Fruit fly (Drosophila melanogaster) whole organism, embryonic: Measurements from ENCODE around the gene Col4a1.

Experiments
- Awh ChIP-seq: fragments of 200-800 bp; sonication (Bioruptor generic); IDR thresholded peaks from 2 replicates; pipeline ENCODE4, ENCODE4 v1.3.6; 2022; ENCODE audit warnings: missing biosample characterization, missing genetic modification characterization
- CG11247 ChIP-seq: fragments of 200-800 bp; sonication (Bioruptor generic); IDR thresholded peaks from 2 replicates; pipeline ENCODE4 v1.3.6; 2022; ENCODE audit warnings: missing biosample characterization, missing genetic modification characterization
- CG1529 ChIP-seq: fragments of 200-800 bp; sonication (Bioruptor generic); optimal IDR thresholded peaks from 3 replicates; lab custom pipeline; 2018; ENCODE audit warnings: missing biosample characterization, missing genetic modification characterization
- CG15479 ChIP-seq: fragments of 200-800 bp; sonication (Bioruptor generic); optimal IDR thresholded peaks from 3 replicates; lab custom pipeline; 2019; ENCODE audit warnings: missing biosample characterization, mild to moderate bottlenecking, missing genetic modification characterization, moderate library complexity
- CG15601 ChIP-seq: fragments of 200-800 bp; sonication (Bioruptor generic); optimal IDR thresholded peaks from 3 replicates; lab custom pipeline; 2019; ENCODE audit warnings: missing biosample characterization, mild to moderate bottlenecking, missing genetic modification characterization, moderate library complexity
- CG15696 ChIP-seq: fragments of 200-800 bp; sonication (Bioruptor generic); optimal IDR thresholded peaks from 2 replicates; lab custom pipeline; 2019; ENCODE audit warnings: missing biosample characterization, mild to moderate bottlenecking, missing genetic modification characterization, moderate library complexity
- CG17385 ChIP-seq: fragments of 200-800 bp; sonication (Bioruptor generic); optimal IDR thresholded peaks from 3 replicates; lab custom pipeline; 2018; ENCODE audit warnings: missing biosample characterization, mild to moderate bottlenecking, missing genetic modification characterization
- CG32767 ChIP-seq: fragments of 200-800 bp; sonication (Bioruptor generic); IDR thresholded peaks from 2 replicates; pipeline ENCODE4 v1.3.6; 2022; ENCODE audit warnings: missing biosample characterization, missing genetic modification characterization
- CG5180 ChIP-seq: fragments of 200-800 bp; sonication (Bioruptor generic); optimal IDR thresholded peaks from 3 replicates; lab custom pipeline; 2017; ENCODE audit warnings: missing biosample characterization, missing genetic modification characterization, mild to moderate bottlenecking, moderate library complexity, missing genetic modification reagents
- CG7786 ChIP-seq: fragments of 200-800 bp; sonication (Bioruptor generic); optimal IDR thresholded peaks from 2 replicates; lab custom pipeline; 2016; ENCODE audit warnings: missing biosample characterization, missing genetic modification characterization
- CG7987 ChIP-seq: fragments of 200-800 bp; sonication (Bioruptor generic); optimal IDR thresholded peaks from 2 replicates; lab custom pipeline; 2018; ENCODE audit warnings: missing biosample characterization, mild to moderate bottlenecking, missing genetic modification characterization, moderate library complexity
- CG9215 ChIP-seq: fragments of 200-800 bp; sonication (Bioruptor generic); IDR thresholded peaks from 2 replicates; pipeline ENCODE4 v1.3.6; 2022; ENCODE audit warnings: missing biosample characterization, missing genetic modification characterization
- CG9797 ChIP-seq: fragments of 200-800 bp; sonication (Bioruptor generic); optimal IDR thresholded peaks from 3 replicates; lab custom pipeline; 2018; ENCODE audit warnings: missing biosample characterization, mild to moderate bottlenecking, missing genetic modification characterization
- Chrac-16 ChIP-seq: fragments of 200-800 bp; sonication (Bioruptor generic); optimal IDR thresholded peaks from 3 replicates; lab custom pipeline; 2016; ENCODE audit warnings: missing biosample characterization, missing genetic modification characterization
- Drgx ChIP-seq: fragments of 200-800 bp; sonication (Bioruptor generic); IDR thresholded peaks from 2 replicates; pipeline ENCODE4 v1.3.6; 2022; ENCODE audit warnings: missing biosample characterization, missing genetic modification characterization
- ERR ChIP-seq: fragments of 200-800 bp; sonication (Bioruptor generic); optimal IDR thresholded peaks from 2 replicates; lab custom pipeline; 2016; ENCODE audit warnings: missing biosample characterization, missing genetic modification characterization
- Fer1 ChIP-seq: fragments of 200-800 bp; sonication (Bioruptor generic); optimal IDR thresholded peaks from 2 replicates; lab custom pipeline; 2017; ENCODE audit warnings: missing biosample characterization, mild to moderate bottlenecking, missing genetic modification characterization
- Gug ChIP-seq: fragments of 200-800 bp; sonication (Bioruptor generic); IDR thresholded peaks from 4 replicates; pipeline ENCODE4 v1.3.6; 2022; ENCODE audit warnings: missing biosample characterization, missing genetic modification characterization
- Kr ChIP-seq: fragments of 200-800 bp; sonication (Bioruptor generic); optimal IDR thresholded peaks from 2 replicates; lab custom pipeline; 2017; ENCODE audit warnings: missing biosample characterization, mild to moderate bottlenecking, missing genetic modification characterization
- MBD-R2 ChIP-seq: fragments of 200-800 bp; sonication (Bioruptor generic); IDR thresholded peaks from 2 replicates; pipeline ENCODE4 v1.3.6; 2022; ENCODE audit warnings: missing biosample characterization, missing genetic modification characterization
- MTF-1 ChIP-seq: fragments of 200-800 bp; sonication (Bioruptor generic); optimal IDR thresholded peaks from 2 replicates; lab custom pipeline; 2018; ENCODE audit warnings: missing biosample characterization, mild to moderate bottlenecking, missing genetic modification characterization, borderline replicate concordance
- Oli ChIP-seq: fragments of 200-800 bp; sonication (Bioruptor generic); optimal IDR thresholded peaks from 2 replicates; lab custom pipeline; 2018; ENCODE audit warnings: missing biosample characterization, mild to moderate bottlenecking, missing genetic modification characterization, moderate library complexity
- Rfx ChIP-seq: fragments of 200-800 bp; sonication (Bioruptor generic); IDR thresholded peaks from 2 replicates; pipeline ENCODE4 v1.3.6; 2022; ENCODE audit warnings: missing biosample characterization, missing genetic modification characterization
- Sox100B ChIP-seq: fragments of 200-800 bp; sonication (Bioruptor generic); optimal IDR thresholded peaks from 3 replicates; lab custom pipeline; 2018; ENCODE audit warnings: missing biosample characterization, mild to moderate bottlenecking, missing genetic modification characterization
- Sox102F ChIP-seq: fragments of 200-800 bp; sonication (Bioruptor generic); optimal IDR thresholded peaks from 2 replicates; lab custom pipeline; 2018; ENCODE audit warnings: missing biosample characterization, mild to moderate bottlenecking, missing genetic modification characterization, moderate library complexity
- Tbp ChIP-seq: fragments of >200 bp; optimal IDR thresholded peaks from 2 replicates; lab custom pipeline; 2018; ENCODE audit warnings: missing biosample characterization, missing genetic modification characterization
- Trl ChIP-seq, 3 experiments: fragments of >200 bp in 2 of 3; fragments of 200-800 bp in 1 of 3; sonication (Bioruptor generic) in 1 of 3; optimal IDR thresholded peaks; 2 replicates in 1 of 3; 3 replicates in 2 of 3; lab custom pipeline; 2016 to 2017; ENCODE audit warnings: missing biosample characterization in 1 of 3, missing genetic modification characterization in 1 of 3
- Usf ChIP-seq: fragments of 200-800 bp; sonication (Bioruptor generic); optimal IDR thresholded peaks from 2 replicates; lab custom pipeline; 2017; ENCODE audit warnings: missing genotype, missing biosample characterization, missing genetic modification characterization
- ac ChIP-seq: fragments of 200-800 bp; sonication (Bioruptor generic); optimal IDR thresholded peaks from 3 replicates; lab custom pipeline; 2017; ENCODE audit warnings: missing biosample characterization, mild to moderate bottlenecking, missing genetic modification characterization
- chif ChIP-seq, 2 experiments: fragments of 200-800 bp; sonication (Bioruptor generic); optimal IDR thresholded peaks; 3 replicates each; lab custom pipeline; 2016; ENCODE audit warnings: missing biosample characterization in 2 of 2, missing genetic modification characterization in 2 of 2
- corto ChIP-seq: fragments of 200-800 bp; sonication (Bioruptor generic); optimal IDR thresholded peaks from 2 replicates; lab custom pipeline; 2016; ENCODE audit warnings: missing biosample characterization, mild to moderate bottlenecking, missing genetic modification characterization, moderate library complexity
- crol ChIP-seq: fragments of 200-800 bp; sonication (Bioruptor generic); IDR thresholded peaks from 2 replicates; pipeline ENCODE4 v1.3.6; 2022; ENCODE audit warnings: missing biosample characterization, missing genetic modification characterization
- dm ChIP-seq: fragments of 200-800 bp; sonication (Bioruptor generic); optimal IDR thresholded peaks from 3 replicates; lab custom pipeline; 2016; ENCODE audit warnings: missing biosample characterization, missing genetic modification characterization
- dmrt11E ChIP-seq: fragments of 200-800 bp; sonication (Bioruptor generic); optimal IDR thresholded peaks from 3 replicates; lab custom pipeline; 2018; ENCODE audit warnings: missing biosample characterization, mild to moderate bottlenecking, missing genetic modification characterization, moderate library complexity
- fd64A ChIP-seq: fragments of 200-800 bp; sonication (Bioruptor generic); optimal IDR thresholded peaks from 3 replicates; lab custom pipeline; 2018; ENCODE audit warnings: missing biosample characterization, mild to moderate bottlenecking, missing genetic modification characterization
- gsb ChIP-seq: fragments of 200-800 bp; sonication (Bioruptor generic); IDR thresholded peaks from 2 replicates; pipeline ENCODE4 v1.3.6; 2022; ENCODE audit warnings: missing biosample characterization, missing genetic modification characterization
- jumu ChIP-seq: fragments of 200-800 bp; sonication (Bioruptor generic); optimal IDR thresholded peaks from 3 replicates; lab custom pipeline; 2016; ENCODE audit warnings: missing biosample characterization, missing genetic modification characterization
- kah ChIP-seq: fragments of 200-800 bp; sonication (Bioruptor generic); optimal IDR thresholded peaks from 2 replicates; lab custom pipeline; 2018; ENCODE audit warnings: missing biosample characterization, mild to moderate bottlenecking, missing genetic modification characterization
- kay ChIP-seq: fragments of 200-800 bp; sonication (Bioruptor generic); optimal IDR thresholded peaks from 2 replicates; lab custom pipeline; 2016; ENCODE audit warnings: missing biosample characterization, missing genetic modification characterization
- otp ChIP-seq: fragments of 200-800 bp; sonication (Bioruptor generic); IDR thresholded peaks from 3 replicates; pipeline ENCODE4, ENCODE4 v1.3.6; 2022; ENCODE audit warnings: missing biosample characterization, missing genetic modification characterization
- ranshi ChIP-seq: fragments of 200-800 bp; sonication (Bioruptor generic); IDR thresholded peaks from 2 replicates; pipeline ENCODE4 v1.3.6; 2022; ENCODE audit warnings: missing biosample characterization, missing genetic modification characterization
- row ChIP-seq: fragments of 200-800 bp; sonication (Bioruptor generic); IDR thresholded peaks from 3 replicates; pipeline ENCODE4 v1.3.6; 2022; ENCODE audit warnings: missing biosample characterization, missing genetic modification characterization
- sug ChIP-seq: fragments of 200-800 bp; optimal IDR thresholded peaks from 2 replicates; lab custom pipeline; 2019; ENCODE audit warnings: missing biosample characterization, mild to moderate bottlenecking, missing genetic modification characterization, moderate library complexity
- tgo ChIP-seq: fragments of 200-800 bp; sonication (Bioruptor generic); IDR thresholded peaks from 3 replicates; pipeline ENCODE4 v1.3.6; 2022; ENCODE audit warnings: missing biosample characterization, missing genetic modification characterization
- tio ChIP-seq: fragments of 200-800 bp; sonication (Bioruptor generic); optimal IDR thresholded peaks from 2 replicates; lab custom pipeline; 2017; ENCODE audit warnings: missing biosample characterization, missing genetic modification characterization, inconsistent platforms
- tna ChIP-seq: fragments of 200-800 bp; sonication (Bioruptor generic); IDR thresholded peaks from 2 replicates; pipeline ENCODE4 v1.3.6; 2022; ENCODE audit warnings: missing biosample characterization, missing genetic modification characterization; ENCODE audit not compliant: partially characterized antibody
- toy ChIP-seq: fragments of 200-800 bp; sonication (Bioruptor generic); IDR thresholded peaks from 2 replicates; pipeline ENCODE4 v1.3.6; 2022; ENCODE audit warnings: missing biosample characterization, missing genetic modification characterization
- trh ChIP-seq: fragments of 200-800 bp; sonication (Bioruptor generic); optimal IDR thresholded peaks from 2 replicates; lab custom pipeline; 2016; ENCODE audit warnings: missing biosample characterization, missing genetic modification characterization
- yki ChIP-seq: fragments of >200 bp; optimal IDR thresholded peaks from 3 replicates; lab custom pipeline; 2018
- zfh2 ChIP-seq: fragments of 200-800 bp; sonication (Bioruptor generic); optimal IDR thresholded peaks from 2 replicates; lab custom pipeline; 2016; ENCODE audit warnings: missing biosample characterization, missing genetic modification characterization

The Col4a1 gene

DNA sequence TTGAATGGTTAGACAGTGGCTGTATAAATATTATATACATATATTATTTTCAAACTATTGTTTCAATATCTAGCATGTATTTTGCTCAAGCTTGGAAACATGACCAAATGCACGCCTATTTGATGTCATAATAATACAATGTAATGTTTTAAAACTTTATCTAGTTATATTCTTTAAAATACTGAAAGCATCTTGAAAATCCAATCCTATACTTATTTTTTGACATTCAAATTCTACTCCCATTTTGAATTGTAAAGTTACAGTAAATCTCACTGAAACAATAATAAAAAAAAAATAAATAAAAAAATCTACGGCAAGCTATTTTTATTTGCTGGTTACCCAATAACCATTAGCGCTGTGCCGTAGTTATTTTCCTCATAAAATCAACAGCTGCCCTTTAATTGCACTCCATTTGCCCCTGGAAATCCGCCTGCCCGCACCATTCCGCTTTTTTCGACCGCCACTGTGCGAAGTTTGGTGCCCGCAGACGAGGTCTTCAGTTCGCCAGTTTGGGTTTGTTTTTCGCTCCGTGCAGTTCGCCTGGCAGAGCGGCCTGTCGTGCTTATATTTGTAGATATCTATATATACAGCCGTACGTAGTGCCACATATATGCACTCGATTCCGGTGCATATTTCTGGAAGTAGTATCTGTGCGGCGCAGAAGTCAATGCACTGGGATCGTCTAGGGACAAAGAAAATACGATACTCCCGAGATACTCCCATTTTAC is 15.6 kb downstream of the Col4a1 start (continued):
- no peak for TF ChIP-seq ERR (GFP tag; lab: Kevin White, UChicago)
- peak; percentile 15 for TF ChIP-seq zfh2 (GFP tag; lab: Kevin White, UChicago)
- TF ChIP-seq Sox100B (GFP tag; lab: Kevin White, UChicago): peak; percentile 78
- peak; percentile 71 for TF ChIP-seq row (GFP tag; lab: Robert Waterston, UW)
- TF ChIP-seq fd64A: no peak
- TF ChIP-seq gsb (GFP tag; lab: Robert Waterston, UW): no peak
- TF ChIP-seq CG15601: peak; percentile 18
- peak; percentile 44; the same call in 1 of the 3 replicates for TF ChIP-seq tgo (GFP tag; lab: Robert Waterston, UW)
- TF ChIP-seq Fer1 (GFP tag; lab: Kevin White, UChicago): peak; percentile 26
- TF ChIP-seq Rfx: peak; percentile 63
- peak; percentile 67 for TF ChIP-seq Sox102F (GFP tag; lab: Kevin White, UChicago)
- peak; percentile 46; the same call in 1 of the 2 replicates for TF ChIP-seq CG32767
- TF ChIP-seq Tbp (GFP tag; lab: Kevin White, UChicago): no peak
- no peak for TF ChIP-seq yki (lab: Kevin White, UChicago)
- TF ChIP-seq Kr (GFP tag; lab: Kevin White, UChicago): no peak
- no peak for TF ChIP-seq sug
- no peak for TF ChIP-seq tna (GFP tag; lab: Robert Waterston, UW)
- TF ChIP-seq CG15696 (tag; lab: Kevin White, UChicago): no peak
- peak; percentile 26 for TF ChIP-seq CG5180 (GFP tag; lab: Kevin White, UChicago)
- TF ChIP-seq CG7786 (GFP tag; lab: Kevin White, UChicago): peak; percentile 26
- peak; percentile 29 for TF ChIP-seq kah (GFP tag; lab: Kevin White, UChicago)
- peak; percentile 66 for TF ChIP-seq Oli (tag; lab: Kevin White, UChicago)
- TF ChIP-seq tio: peak; percentile 24
- peak; percentile 1 for TF ChIP-seq CG1529
- TF ChIP-seq ac (GFP tag; lab: Kevin White, UChicago): no peak
- TF ChIP-seq MTF-1: peak; percentile 5
- TF ChIP-seq crol (GFP tag; lab: Robert Waterston, UW): no peak
- peak in 1 of 2 experiments; percentile 51 for TF ChIP-seq chif (GFP tag; optimal IDR thresholded peaks at IDR 0.05; lab: Kevin White, UChicago)
- TF ChIP-seq MBD-R2: no peak
- TF ChIP-seq Usf (GFP tag; lab: Kevin White, UChicago): no peak
- TF ChIP-seq CG11247 (GFP tag; lab: Robert Waterston, UW): peak; percentile 16; the same call in 1 of the 2 replicates
- TF ChIP-seq Drgx (GFP tag; lab: Robert Waterston, UW): peak; percentile 38
- TF ChIP-seq Chrac-16 (GFP tag; lab: Kevin White, UChicago): no peak
- TF ChIP-seq trh (GFP tag; lab: Kevin White, UChicago): peak; percentile 19
- no peak for TF ChIP-seq CG15479
- TF ChIP-seq otp: no peak
- peak; percentile 53 for TF ChIP-seq CG17385 (GFP tag; lab: Kevin White, UChicago)
- no peak for TF ChIP-seq ranshi (GFP tag; lab: Robert Waterston, UW)
- no peak for TF ChIP-seq kay (GFP tag; lab: Kevin White, UChicago)
- TF ChIP-seq Gug (GFP tag; lab: Robert Waterston, UW): peak; percentile 85
- TF ChIP-seq dmrt11E (tag; lab: Kevin White, UChicago): peak; percentile 31
- TF ChIP-seq CG7987: no peak
- TF ChIP-seq jumu (GFP tag; lab: Kevin White, UChicago): peak; percentile 14
- no peak for TF ChIP-seq Trl (optimal IDR thresholded peaks at IDR 0.05; lab: Kevin White, UChicago)
- no peak for TF ChIP-seq Trl (GFP tag; optimal IDR thresholded peaks at IDR 0.05; lab: Kevin White, UChicago)
- TF ChIP-seq dm (GFP tag; lab: Kevin White, UChicago): no peak
- TF ChIP-seq CG9797 (GFP tag; lab: Kevin White, UChicago): no peak
- TF ChIP-seq corto (GFP tag; lab: Kevin White, UChicago): no peak
- no peak for TF ChIP-seq CG9215 (GFP tag; lab: Robert Waterston, UW)
- peak; percentile 65 for TF ChIP-seq Awh (GFP tag; lab: Robert Waterston, UW)
- TF ChIP-seq toy (GFP tag; lab: Robert Waterston, UW): no peak
